Fruit fly (Drosophila melanogaster): ENCODE results near the gene CG32986.

Gene CG32986

DNA sequence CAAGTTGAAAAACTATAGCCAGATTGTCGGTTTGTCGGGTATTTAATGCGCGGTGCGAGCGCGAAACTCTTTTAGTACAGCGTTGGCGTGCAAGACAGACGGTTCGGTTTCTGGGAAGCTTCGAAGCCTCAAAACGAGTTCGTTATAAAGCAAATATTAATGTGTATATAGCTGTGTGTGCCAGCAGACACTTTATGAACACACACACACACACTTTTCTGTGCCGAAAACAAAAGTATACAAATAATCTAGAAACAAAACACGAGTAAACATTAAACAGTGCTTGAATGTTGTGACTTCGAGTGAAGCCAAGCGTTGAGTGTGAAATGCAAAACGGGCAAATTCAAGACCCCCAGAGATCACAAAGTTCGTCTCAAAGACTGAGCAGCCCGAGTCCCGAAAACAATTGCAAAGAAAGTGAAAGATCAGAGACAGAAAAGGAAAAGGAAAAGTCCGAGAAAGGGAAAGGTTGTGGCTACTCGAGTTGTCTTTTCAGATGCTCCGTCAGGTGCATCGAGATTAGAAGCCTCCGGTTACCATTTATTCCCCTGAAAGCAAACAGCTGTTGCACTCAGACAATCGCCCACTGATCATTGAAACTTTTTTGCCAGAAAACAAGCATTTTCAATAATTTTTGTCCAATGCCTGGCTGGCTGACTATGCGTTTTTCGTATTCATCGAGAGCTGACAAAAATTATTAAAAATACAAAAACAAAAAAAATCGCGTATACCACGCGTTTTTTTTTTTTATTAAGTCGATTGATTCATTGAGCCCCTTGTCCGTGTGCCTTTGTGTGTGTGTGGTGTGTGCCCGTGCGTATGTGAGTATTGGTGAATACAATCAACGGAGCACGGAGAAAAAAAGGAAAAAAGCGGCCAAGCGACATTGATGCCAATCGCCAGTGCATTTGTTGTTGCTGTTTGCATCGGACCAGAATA lies 36.4 kb downstream of the CG32986 start, which contains the start of gene CG34398 (continued):
- no peak for TF ChIP-seq esn (GFP tag; optimal IDR thresholded peaks at IDR 0.05)
- no peak for TF ChIP-seq CG3919 (GFP tag; optimal IDR thresholded peaks at IDR 0.05)
- TF ChIP-seq Eip75B (GFP tag; optimal IDR thresholded peaks at IDR 0.05): no peak
- TF ChIP-seq CG4318 (GFP tag; optimal IDR thresholded peaks at IDR 0.05): no peak
- no peak for TF ChIP-seq CG6792 (GFP tag; optimal IDR thresholded peaks at IDR 0.05)
- TF ChIP-seq CG1621 (tag; optimal IDR thresholded peaks at IDR 0.05): no peak
- TF ChIP-seq CG6163 (GFP tag; IDR thresholded peaks at IDR 0.05): peak; percentile 59
- peak; percentile 74 for TF ChIP-seq fkh (GFP tag; optimal IDR thresholded peaks at IDR 0.05)
- TF ChIP-seq svp (GFP tag): peak; percentile 55
- TF ChIP-seq CG9139 (GFP tag; optimal IDR thresholded peaks at IDR 0.05): peak; percentile 18
- no peak for TF ChIP-seq topi (GFP tag; optimal IDR thresholded peaks at IDR 0.05)
- TF ChIP-seq net (GFP tag; optimal IDR thresholded peaks at IDR 0.05): no peak
- peak; percentile 14 for TF ChIP-seq dsx (GFP tag; optimal IDR thresholded peaks at IDR 0.05; ENCODE audit: poor library complexity, severe bottlenecking)
- no peak for TF ChIP-seq CG10669 (GFP tag; optimal IDR thresholded peaks at IDR 0.05)
- TF ChIP-seq CG31627 (GFP tag; optimal IDR thresholded peaks at IDR 0.05): no peak
- no peak for TF ChIP-seq Ets96B (tag; optimal IDR thresholded peaks at IDR 0.05)
- TF ChIP-seq CG11762 (GFP tag; optimal IDR thresholded peaks at IDR 0.05; ENCODE audit: insufficient read depth): no peak
- TF ChIP-seq CG16779 (tag; optimal IDR thresholded peaks at IDR 0.05): no peak
- no peak for TF ChIP-seq Smox (GFP tag; optimal IDR thresholded peaks at IDR 0.05)
- TF ChIP-seq Sox14 (GFP tag; optimal IDR thresholded peaks at IDR 0.05): no peak

DNA sequence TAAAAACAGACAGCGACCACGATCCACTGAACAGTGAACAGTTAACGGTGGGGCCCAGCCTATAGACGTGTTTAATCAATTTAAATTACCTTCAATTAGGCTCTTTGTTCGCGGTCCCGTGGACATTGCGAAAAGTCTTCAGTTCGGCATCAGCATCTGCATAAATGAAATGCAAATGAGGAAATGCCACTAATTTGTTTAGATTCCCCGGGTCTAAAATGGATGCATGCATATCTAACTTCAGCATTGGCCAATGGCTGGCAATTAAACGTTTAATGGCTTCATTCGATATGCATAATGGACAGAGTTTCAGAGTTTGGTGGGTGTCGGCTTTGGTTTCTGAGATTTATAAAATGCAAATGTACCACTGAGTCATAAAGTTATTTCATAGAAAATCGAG lies 39.3 kb downstream of the CG32986 start:
- TF ChIP-seq CG6808 (GFP tag; optimal IDR thresholded peaks at IDR 0.05) (no peak), fd59A (GFP tag; optimal IDR thresholded peaks at IDR 0.05) (no peak), Lpt (GFP tag; optimal IDR thresholded peaks at IDR 0.05) (no peak), Eip75B (GFP tag; optimal IDR thresholded peaks at IDR 0.05) (no peak)

dm6 chr2L:8906279-8906678 lies 43.7 kb downstream of the CG32986 start:
- no peak for TF ChIP-seq CG32006 (GFP tag; optimal IDR thresholded peaks at IDR 0.05)
- peak; percentile 26 for TF ChIP-seq CG10631 (GFP tag; optimal IDR thresholded peaks at IDR 0.05)
- TF ChIP-seq salr (GFP tag; optimal IDR thresholded peaks at IDR 0.05): peak in 1 of 2 experiments; percentile 35
- peak; percentile 0 for TF ChIP-seq Sox14 (GFP tag; optimal IDR thresholded peaks at IDR 0.05)
- TF ChIP-seq fkh (GFP tag; optimal IDR thresholded peaks at IDR 0.05): no peak
- TF ChIP-seq spab (GFP tag; optimal IDR thresholded peaks at IDR 0.05): peak; percentile 29
- TF ChIP-seq achi (GFP tag; optimal IDR thresholded peaks at IDR 0.05): peak; percentile 16
- TF ChIP-seq fd59A (GFP tag; optimal IDR thresholded peaks at IDR 0.05): no peak
- TF ChIP-seq cyc (GFP tag; optimal IDR thresholded peaks at IDR 0.05): peak; percentile 38
- no peak for TF ChIP-seq Sox15 (GFP tag; optimal IDR thresholded peaks at IDR 0.05)
- TF ChIP-seq Smox (GFP tag; optimal IDR thresholded peaks at IDR 0.05): peak; percentile 52
- TF ChIP-seq CG10669 (GFP tag; optimal IDR thresholded peaks at IDR 0.05): no peak
- TF ChIP-seq Met (GFP tag; optimal IDR thresholded peaks at IDR 0.05): peak; percentile 55
- no peak for TF ChIP-seq CG16779 (tag; optimal IDR thresholded peaks at IDR 0.05)
- peak; percentile 10 for TF ChIP-seq CG6792 (GFP tag; optimal IDR thresholded peaks at IDR 0.05)
- no peak for TF ChIP-seq CG15336 (GFP tag; IDR thresholded peaks at IDR 0.05)
- TF ChIP-seq CG11294 (GFP tag; IDR thresholded peaks at IDR 0.05): no peak
- peak; percentile 27 for TF ChIP-seq Eip75B (GFP tag; optimal IDR thresholded peaks at IDR 0.05)
- no peak for TF ChIP-seq CG8319 (GFP tag; optimal IDR thresholded peaks at IDR 0.05)
- TF ChIP-seq eg (GFP tag; IDR thresholded peaks at IDR 0.05): no peak
- no peak for TF ChIP-seq CG6854 (GFP tag; optimal IDR thresholded peaks at IDR 0.05)
- TF ChIP-seq CG1621 (tag; optimal IDR thresholded peaks at IDR 0.05): peak; percentile 12
- TF ChIP-seq Gug (GFP tag; IDR thresholded peaks at IDR 0.05): no peak
- peak; percentile 75 for TF ChIP-seq svp (GFP tag)
- TF ChIP-seq CG11762 (GFP tag; optimal IDR thresholded peaks at IDR 0.05; ENCODE audit: insufficient read depth): no peak
- no peak for TF ChIP-seq Ets21C (GFP tag; optimal IDR thresholded peaks at IDR 0.05)
- no peak for TF ChIP-seq CG11902 (GFP tag; optimal IDR thresholded peaks at IDR 0.05)
- no peak for TF ChIP-seq Eip93F (GFP tag; optimal IDR thresholded peaks at IDR 0.05)
- TF ChIP-seq Sox102F (GFP tag; optimal IDR thresholded peaks at IDR 0.05): peak; percentile 8
- peak; percentile 19 for TF ChIP-seq CG3919 (GFP tag; optimal IDR thresholded peaks at IDR 0.05)
- TF ChIP-seq Blimp-1 (GFP tag; optimal IDR thresholded peaks at IDR 0.05): no peak
- TF ChIP-seq CG7368 (GFP tag; optimal IDR thresholded peaks at IDR 0.05): no peak
- no peak for TF ChIP-seq fd85E (GFP tag; optimal IDR thresholded peaks at IDR 0.05)
- peak; percentile 6 for TF ChIP-seq Hr39 (GFP tag; optimal IDR thresholded peaks at IDR 0.05)

Measured in whole organism, prepupa.